Fruit fly (Drosophila melanogaster) whole organism, embryonic: ENCODE measurements around the gene retm.

Experiments used
- Asciz ChIP-seq: fragments of 200-800 bp; sonication (Bioruptor generic); optimal IDR thresholded peaks from 2 replicates; lab custom pipeline; 2017; ENCODE audit warnings: missing biosample characterization, mild to moderate bottlenecking, missing genetic modification characterization, missing genetic modification reagents
- B-H2 ChIP-seq: fragments of 200-800 bp; sonication (Bioruptor generic); optimal IDR thresholded peaks from 2 replicates; lab custom pipeline; 2018; ENCODE audit warnings: missing biosample characterization, mild to moderate bottlenecking, missing genetic modification characterization
- BtbVII ChIP-seq: fragments of 200-800 bp; sonication (Bioruptor generic); optimal IDR thresholded peaks from 3 replicates; lab custom pipeline; 2017; ENCODE audit warnings: missing biosample characterization, mild to moderate bottlenecking, missing genetic modification characterization
- CG1024 ChIP-seq: fragments of 200-800 bp; sonication (Bioruptor generic); IDR thresholded peaks from 2 replicates; pipeline ENCODE4 v1.3.6; 2022; ENCODE audit warnings: missing biosample characterization, missing genetic modification characterization
- CG10462 ChIP-seq: fragments of 200-800 bp; sonication (Bioruptor generic); optimal IDR thresholded peaks from 2 replicates; lab custom pipeline; 2016; ENCODE audit warnings: missing biosample characterization, missing genetic modification characterization
- CG10959 ChIP-seq: fragments of 200-800 bp; sonication (Bioruptor generic); IDR thresholded peaks from 2 replicates; pipeline ENCODE4 v1.3.6; 2022; ENCODE audit warnings: missing biosample characterization, missing genetic modification characterization
- CG11695 ChIP-seq: fragments of 200-800 bp; sonication (Bioruptor generic); IDR thresholded peaks from 3 replicates; pipeline ENCODE4 v1.3.6; 2022; ENCODE audit warnings: missing biosample characterization, missing genetic modification characterization
- CG11696 ChIP-seq: fragments of 200-800 bp; sonication (Bioruptor generic); IDR thresholded peaks from 2 replicates; pipeline ENCODE4 v1.3.6; 2022; ENCODE audit warnings: missing biosample characterization, missing genetic modification characterization
- CG11723 ChIP-seq: fragments of 200-800 bp; sonication (Bioruptor generic); optimal IDR thresholded peaks from 2 replicates; lab custom pipeline; 2017; ENCODE audit warnings: missing biosample characterization, mild to moderate bottlenecking, missing genetic modification characterization
- CG12155 ChIP-seq: fragments of 200-800 bp; sonication (Bioruptor generic); optimal IDR thresholded peaks from 3 replicates; lab custom pipeline; 2016; ENCODE audit warnings: missing biosample characterization, missing genetic modification characterization
- CG12236 ChIP-seq: fragments of 200-800 bp; sonication (Bioruptor generic); optimal IDR thresholded peaks from 2 replicates; lab custom pipeline; 2016; ENCODE audit warnings: missing biosample characterization, missing genetic modification characterization
- CG1233 ChIP-seq: fragments of 200-800 bp; sonication (Bioruptor generic); optimal IDR thresholded peaks from 4 replicates; lab custom pipeline; 2018; ENCODE audit warnings: missing biosample characterization, mild to moderate bottlenecking, missing genetic modification characterization
- CG14667 ChIP-seq: fragments of 200-800 bp; sonication (Bioruptor generic); IDR thresholded peaks from 2 replicates; pipeline ENCODE4 v1.3.6; 2022; ENCODE audit warnings: missing biosample characterization, missing genetic modification characterization
- CG15479 ChIP-seq: fragments of 200-800 bp; sonication (Bioruptor generic); optimal IDR thresholded peaks from 3 replicates; lab custom pipeline; 2019; ENCODE audit warnings: missing biosample characterization, mild to moderate bottlenecking, missing genetic modification characterization, moderate library complexity
- CG16863 ChIP-seq: fragments of 200-800 bp; sonication (Bioruptor generic); optimal IDR thresholded peaks from 3 replicates; lab custom pipeline; 2016; ENCODE audit warnings: missing biosample characterization, missing genetic modification characterization
- CG18619 ChIP-seq: fragments of 200-800 bp; sonication (Bioruptor generic); optimal IDR thresholded peaks from 3 replicates; lab custom pipeline; 2017; ENCODE audit warnings: missing biosample characterization, mild to moderate bottlenecking, missing genetic modification characterization
- CG18764 ChIP-seq: fragments of 200-800 bp; sonication (Bioruptor generic); optimal IDR thresholded peaks from 3 replicates; lab custom pipeline; 2016; ENCODE audit warnings: missing biosample characterization, missing genetic modification characterization
- CG2889 ChIP-seq: fragments of 200-800 bp; sonication (Bioruptor generic); IDR thresholded peaks from 3 replicates; pipeline ENCODE4 v1.3.6; 2022; ENCODE audit warnings: missing biosample characterization, missing genetic modification characterization
- CG30020 ChIP-seq: fragments of 200-800 bp; optimal IDR thresholded peaks from 2 replicates; lab custom pipeline; 2019; ENCODE audit warnings: missing biosample characterization, mild to moderate bottlenecking, missing genetic modification characterization, moderate library complexity
- CG31224 ChIP-seq: fragments of 200-800 bp; sonication (Bioruptor generic); IDR thresholded peaks from 2 replicates; pipeline ENCODE4 v1.3.6; 2022; ENCODE audit warnings: missing biosample characterization, missing genetic modification characterization
- CG33557 ChIP-seq: fragments of 200-800 bp; sonication (Bioruptor generic); optimal IDR thresholded peaks from 2 replicates; lab custom pipeline; 2019; ENCODE audit warnings: missing biosample characterization, mild to moderate bottlenecking, missing genetic modification characterization, moderate library complexity
- CG4360 ChIP-seq: fragments of 200-800 bp; sonication (Bioruptor generic); IDR thresholded peaks from 2 replicates; pipeline ENCODE4 v1.3.6; 2022; ENCODE audit warnings: missing biosample characterization, missing genetic modification characterization
- CG6689 ChIP-seq: fragments of 200-800 bp; sonication (Bioruptor generic); IDR thresholded peaks from 2 replicates; pipeline ENCODE4 v1.3.6; 2022; ENCODE audit warnings: missing biosample characterization, missing genetic modification characterization
- CG9817 ChIP-seq: fragments of 200-800 bp; sonication (Bioruptor generic); optimal IDR thresholded peaks from 2 replicates; lab custom pipeline; 2018; ENCODE audit warnings: missing biosample characterization, mild to moderate bottlenecking, missing genetic modification characterization, moderate library complexity
- Dbx ChIP-seq: fragments of 200-800 bp; sonication (Bioruptor generic); IDR thresholded peaks from 3 replicates; pipeline ENCODE4 v1.3.6; 2022; ENCODE audit warnings: missing biosample characterization, missing genetic modification characterization
- Ets65A ChIP-seq: fragments of 200-800 bp; sonication (Bioruptor generic); peaks from one replicate; lab custom pipeline; 2016; ENCODE audit warnings: missing biosample characterization, missing genetic modification characterization
- Ets97D ChIP-seq: fragments of 200-800 bp; sonication (Bioruptor generic); optimal IDR thresholded peaks from 3 replicates; lab custom pipeline; 2016; ENCODE audit warnings: missing biosample characterization, missing genetic modification characterization
- HLH3B ChIP-seq: fragments of 200-800 bp; sonication (Bioruptor generic); IDR thresholded peaks from 2 replicates; pipeline ENCODE4 v1.3.6; 2022; ENCODE audit warnings: missing biosample characterization, missing genetic modification characterization
- Med ChIP-seq: fragments of 200-800 bp; sonication (Bioruptor generic); peaks from one replicate; lab custom pipeline; 2016; ENCODE audit warnings: missing biosample characterization, missing genetic modification characterization, mild to moderate bottlenecking, inconsistent platforms, moderate library complexity
- Mrtf ChIP-seq: fragments of 200-800 bp; sonication (Bioruptor generic); IDR thresholded peaks from 3 replicates; pipeline ENCODE4 v1.3.6; 2022; ENCODE audit warnings: missing biosample characterization, missing genetic modification characterization
- Myb ChIP-seq: fragments of 200-800 bp; sonication (Bioruptor generic); optimal IDR thresholded peaks from 2 replicates; lab custom pipeline; 2016; ENCODE audit warnings: missing biosample characterization, missing genetic modification characterization
- Sin3A ChIP-seq: fragments of >200 bp; optimal IDR thresholded peaks from 2 replicates; lab custom pipeline; 2018
- amos ChIP-seq: fragments of 200-800 bp; sonication (Bioruptor generic); IDR thresholded peaks from 2 replicates; pipeline ENCODE4 v1.3.6; 2022; ENCODE audit warnings: missing biosample characterization, missing genetic modification characterization; ENCODE audit not compliant: partially characterized antibody
- bsh ChIP-seq, 2 experiments: fragments of 200-800 bp; sonication (Bioruptor generic); optimal IDR thresholded peaks; 2 replicates each; lab custom pipeline; 2017 to 2018; ENCODE audit warnings: mild to moderate bottlenecking in 2 of 2, missing biosample characterization in 2 of 2, missing genetic modification characterization in 2 of 2, moderate library complexity in 1 of 2
- crol ChIP-seq: fragments of 200-800 bp; sonication (Bioruptor generic); IDR thresholded peaks from 2 replicates; pipeline ENCODE4 v1.3.6; 2022; ENCODE audit warnings: missing biosample characterization, missing genetic modification characterization
- dm ChIP-seq: fragments of 200-800 bp; sonication (Bioruptor generic); optimal IDR thresholded peaks from 3 replicates; lab custom pipeline; 2016; ENCODE audit warnings: missing biosample characterization, missing genetic modification characterization
- dmrt99B ChIP-seq: fragments of 200-800 bp; sonication (Bioruptor generic); optimal IDR thresholded peaks from 2 replicates; lab custom pipeline; 2018; ENCODE audit warnings: missing biosample characterization, mild to moderate bottlenecking, missing genetic modification characterization, moderate library complexity
- esg ChIP-seq: fragments of 200-800 bp; sonication (Bioruptor generic); conservative IDR thresholded peaks from 2 replicates; pipeline ENCODE4 v1.3.6; 2022; ENCODE audit warnings: missing biosample characterization, missing genetic modification characterization
- ewg ChIP-seq: fragments of 200-800 bp; sonication (Bioruptor generic); optimal IDR thresholded peaks from 3 replicates; lab custom pipeline; 2017; ENCODE audit warnings: mild to moderate bottlenecking, missing biosample characterization, missing genetic modification reagents, missing genetic modification characterization
- fd102C ChIP-seq: fragments of 200-800 bp; sonication (Bioruptor generic); optimal IDR thresholded peaks from 2 replicates; lab custom pipeline; 2018; ENCODE audit warnings: missing biosample characterization, mild to moderate bottlenecking, missing genetic modification characterization, moderate library complexity
- gem ChIP-seq: fragments of 200-800 bp; sonication (Bioruptor generic); optimal IDR thresholded peaks from 2 replicates; lab custom pipeline; 2019; ENCODE audit warnings: missing biosample characterization, mild to moderate bottlenecking, missing genetic modification characterization, moderate library complexity
- grn ChIP-seq: fragments of 200-800 bp; sonication (Bioruptor generic); optimal IDR thresholded peaks from 3 replicates; lab custom pipeline; 2017; ENCODE audit warnings: missing biosample characterization, missing genetic modification characterization
- gsb-n ChIP-seq: fragments of 200-800 bp; sonication (Bioruptor generic); optimal IDR thresholded peaks from 3 replicates; lab custom pipeline; 2018; ENCODE audit warnings: missing biosample characterization, mild to moderate bottlenecking, missing genetic modification characterization
- lab ChIP-seq: fragments of 200-800 bp; sonication (Bioruptor generic); optimal IDR thresholded peaks from 3 replicates; lab custom pipeline; 2017; ENCODE audit warnings: missing biosample characterization, missing genetic modification characterization, mild to moderate bottlenecking, moderate library complexity, missing genetic modification reagents
- pfk ChIP-seq: fragments of 200-800 bp; sonication (Bioruptor generic); optimal IDR thresholded peaks from 2 replicates; lab custom pipeline; 2018; ENCODE audit warnings: missing biosample characterization, mild to moderate bottlenecking, missing genetic modification characterization, moderate library complexity
- pros ChIP-seq: fragments of 200-800 bp; sonication (Bioruptor generic); optimal IDR thresholded peaks from 3 replicates; lab custom pipeline; 2019; ENCODE audit warnings: missing biosample characterization, mild to moderate bottlenecking, missing genetic modification characterization, moderate library complexity
- salm ChIP-seq: fragments of 200-800 bp; sonication (Bioruptor generic); optimal IDR thresholded peaks from 2 replicates; lab custom pipeline; 2018; ENCODE audit warnings: missing biosample characterization, mild to moderate bottlenecking, missing genetic modification characterization
- sim ChIP-seq: fragments of 200-800 bp; sonication (Bioruptor generic); IDR thresholded peaks from 2 replicates; pipeline ENCODE4 v1.3.6; 2022; ENCODE audit warnings: missing biosample characterization, missing genetic modification characterization
- sna ChIP-seq: fragments of 200-800 bp; sonication (Bioruptor generic); IDR thresholded peaks from 2 replicates; pipeline ENCODE4 v1.3.6; 2022; ENCODE audit warnings: missing biosample characterization, missing genetic modification characterization; ENCODE audit not compliant: partially characterized antibody
- tup ChIP-seq: fragments of 200-800 bp; sonication (Bioruptor generic); optimal IDR thresholded peaks from 2 replicates; lab custom pipeline; 2016; ENCODE audit warnings: missing biosample characterization, mild to moderate bottlenecking, missing genetic modification characterization, moderate library complexity
- unpg ChIP-seq: fragments of 200-800 bp; sonication (Bioruptor generic); optimal IDR thresholded peaks from 3 replicates; lab custom pipeline; 2018; ENCODE audit warnings: missing biosample characterization, mild to moderate bottlenecking, missing genetic modification characterization, moderate library complexity
- wor ChIP-seq: fragments of 200-800 bp; sonication (Bioruptor generic); IDR thresholded peaks from 2 replicates; pipeline ENCODE4 v1.3.6; 2022; ENCODE audit warnings: missing biosample characterization, missing genetic modification characterization

Gene retm

dm6 chr2L:6464270-6464669 is 8.5 kb upstream of the retm start:
- peak; percentile 24; the same call in 1 of the 2 replicates for TF ChIP-seq HLH3B
- TF ChIP-seq dmrt99B (tag; lab: Kevin White, UChicago): peak; percentile 50
- TF ChIP-seq wor (GFP tag; lab: Robert Waterston, UW): no peak
- TF ChIP-seq CG1233: no peak
- peak; percentile 30 for TF ChIP-seq Ets65A (GFP tag; lab: Kevin White, UChicago)
- TF ChIP-seq Sin3A (lab: Kevin White, UChicago): no peak
- no peak for TF ChIP-seq CG33557 (GFP tag; lab: Kevin White, UChicago)
- no peak for TF ChIP-seq Ets97D (GFP tag; lab: Kevin White, UChicago)
- TF ChIP-seq CG14667 (GFP tag; lab: Robert Waterston, UW): no peak
- peak in 1 of 2 experiments; percentile 8 for TF ChIP-seq bsh (GFP tag; optimal IDR thresholded peaks at IDR 0.05; lab: Kevin White, UChicago)
- TF ChIP-seq CG12155 (GFP tag; lab: Kevin White, UChicago): no peak
- no peak for TF ChIP-seq sim (GFP tag; lab: Robert Waterston, UW)
- TF ChIP-seq unpg (GFP tag; lab: Kevin White, UChicago): peak; percentile 1
- no peak for TF ChIP-seq BtbVII
- TF ChIP-seq CG1024: no peak
- no peak for TF ChIP-seq dm (GFP tag; lab: Kevin White, UChicago)
- TF ChIP-seq lab (GFP tag; lab: Kevin White, UChicago): no peak
- no peak for TF ChIP-seq CG10959 (GFP tag; lab: Robert Waterston, UW)
- peak; percentile 10 for TF ChIP-seq pros (GFP tag; lab: Kevin White, UChicago)
- no peak for TF ChIP-seq Asciz (GFP tag; lab: Kevin White, UChicago)
- TF ChIP-seq CG11696: peak; percentile 72
- TF ChIP-seq CG18764 (GFP tag; lab: Kevin White, UChicago): no peak
- no peak for TF ChIP-seq CG2889 (GFP tag; lab: Robert Waterston, UW)
- peak; percentile 79 for TF ChIP-seq grn (GFP tag; lab: Kevin White, UChicago)
- peak; percentile 67 for TF ChIP-seq CG11695 (GFP tag; lab: Robert Waterston, UW)
- TF ChIP-seq Med (GFP tag; lab: Kevin White, UChicago): peak; percentile 49
- TF ChIP-seq gem (tag; lab: Kevin White, UChicago): peak; percentile 3
- no peak for TF ChIP-seq ewg (GFP tag; lab: Kevin White, UChicago)

dm6 chr2L:6463392-6463791 is 7.7 kb upstream of the retm start:
- TF ChIP-seq CG16863 (GFP tag; lab: Kevin White, UChicago): no peak
- TF ChIP-seq CG9817 (tag; lab: Kevin White, UChicago): no peak
- no peak for TF ChIP-seq Dbx
- TF ChIP-seq Mrtf (GFP tag; lab: Robert Waterston, UW): no peak
- no peak for TF ChIP-seq CG18619 (GFP tag; lab: Kevin White, UChicago)
- TF ChIP-seq CG12236 (GFP tag; lab: Kevin White, UChicago): no peak
- no peak for TF ChIP-seq grn (GFP tag; lab: Kevin White, UChicago)
- no peak for TF ChIP-seq dmrt99B (tag; lab: Kevin White, UChicago)
- no peak for TF ChIP-seq amos (GFP tag; lab: Robert Waterston, UW)
- no peak for TF ChIP-seq salm (tag; lab: Kevin White, UChicago)
- TF ChIP-seq B-H2: no peak
- TF ChIP-seq CG6689 (GFP tag; lab: Robert Waterston, UW): no peak
- no peak for TF ChIP-seq fd102C (GFP tag; lab: Kevin White, UChicago)
- no peak for TF ChIP-seq CG4360 (GFP tag; lab: Robert Waterston, UW)
- no peak for TF ChIP-seq CG30020
- no peak for TF ChIP-seq esg (GFP tag; lab: Robert Waterston, UW)
- TF ChIP-seq Myb (GFP tag; lab: Kevin White, UChicago): no peak
- no peak for TF ChIP-seq sna (GFP tag; lab: Robert Waterston, UW)
- TF ChIP-seq tup (GFP tag; lab: Kevin White, UChicago): no peak
- peak; percentile 49 for TF ChIP-seq CG15479 (GFP tag; lab: Kevin White, UChicago)
- no peak for TF ChIP-seq CG11723 (GFP tag; lab: Kevin White, UChicago)
- 0 out of 3 replicates have a peak, but pooled peaks have one; percentile 14 for TF ChIP-seq CG2889 (GFP tag; lab: Robert Waterston, UW)
- TF ChIP-seq crol (GFP tag; lab: Robert Waterston, UW): no peak
- TF ChIP-seq CG31224 (GFP tag; lab: Robert Waterston, UW): no peak
- TF ChIP-seq gsb-n: no peak
- no peak for TF ChIP-seq pfk
- no peak for TF ChIP-seq CG10462 (GFP tag; lab: Kevin White, UChicago)
